Worm (Caenorhabditis elegans) whole organism, late embryonic: ENCODE measurements around the gene F13B6.2.

Experiments used
- Y22D7AL.16 ChIP-seq: sonication (generic microtip); optimal IDR thresholded peaks from 2 replicates; lab custom pipeline; 2016; ENCODE audit warnings: missing genetic modification characterization, missing compliant biosample characterization
- ceh-34 ChIP-seq: sonication (generic microtip); optimal IDR thresholded peaks from 2 replicates; lab custom pipeline; 2016; ENCODE audit warnings: mild to moderate bottlenecking, missing genetic modification characterization, missing compliant biosample characterization
- eyg-1 ChIP-seq: sonication (generic microtip); optimal IDR thresholded peaks from 2 replicates; lab custom pipeline; 2016; ENCODE audit warnings: missing genotype, missing genetic modification characterization, missing compliant biosample characterization
- odd-2 ChIP-seq: sonication (generic microtip); optimal IDR thresholded peaks from 2 replicates; lab custom pipeline; 2017; ENCODE audit warnings: antibody characterized with exemption, mild to moderate bottlenecking, missing genetic modification characterization, missing compliant biosample characterization
- pqm-1 ChIP-seq: sonication (generic microtip); optimal IDR thresholded peaks from 2 replicates; lab custom pipeline; 2016; ENCODE audit warnings: missing genetic modification characterization, missing compliant biosample characterization
- ztf-16 ChIP-seq: sonication (generic microtip); optimal IDR thresholded peaks from 2 replicates; lab custom pipeline; 2017; ENCODE audit warnings: missing genetic modification characterization, missing compliant biosample characterization

DNA sequence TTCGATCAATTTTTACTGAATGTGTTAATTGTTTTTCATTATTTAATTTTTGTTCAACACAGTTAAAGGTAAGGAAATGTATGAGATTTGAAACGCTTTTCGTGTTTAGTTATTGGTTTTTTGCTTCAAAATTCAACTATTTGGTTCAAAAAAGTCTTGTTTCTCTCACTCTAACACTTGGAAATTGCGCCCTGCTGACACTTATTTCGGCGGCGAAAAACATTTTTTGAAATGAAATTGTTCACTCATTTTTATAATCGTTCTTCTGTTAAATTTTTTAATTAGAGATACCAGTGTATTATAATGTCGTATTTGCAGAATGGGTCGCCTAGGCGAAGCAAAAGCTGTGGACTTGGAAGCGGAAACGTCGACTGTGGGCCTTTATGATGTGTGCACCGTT lies 18.0 kb upstream of the F13B6.2 start, which contains the start of gene rod-1:
- TF ChIP-seq ceh-34 (tag; lab: Kevin White, UChicago): no peak
- no peak for TF ChIP-seq pqm-1 (tag; lab: Kevin White, UChicago)
- no peak for TF ChIP-seq ztf-16 (tag; lab: Kevin White, UChicago)
- TF ChIP-seq Y22D7AL.16: no peak
- TF ChIP-seq eyg-1 (tag; lab: Kevin White, UChicago): no peak
- no peak for TF ChIP-seq odd-2 (tag; lab: Kevin White, UChicago)
